Fruit fly (Drosophila melanogaster): Measurements from ENCODE around the gene CG9286.
A peak's percentile ranks its signal among the peaks of the same experiment; 100 is the strongest.

Gene CG9286

DNA sequence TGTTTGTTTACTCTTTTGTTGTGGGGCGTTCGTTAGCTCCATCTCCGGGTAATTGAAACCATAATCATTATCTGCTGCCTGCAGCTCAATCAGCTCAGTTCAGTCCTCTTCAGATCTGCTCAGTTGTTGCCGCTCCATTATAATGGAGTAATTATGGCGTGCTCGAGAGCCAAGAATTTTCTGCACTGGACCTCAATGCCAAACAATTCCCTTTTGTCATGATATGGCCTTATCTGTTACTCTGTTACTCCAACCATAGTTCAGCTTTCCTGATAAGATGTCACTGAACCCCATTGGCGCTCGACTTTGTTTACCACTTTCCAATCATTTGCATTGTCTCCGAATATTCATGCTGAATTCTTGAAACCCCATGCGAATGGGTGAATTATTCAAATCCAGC, 10.1 kb downstream of the CG9286 start:
- TF ChIP-seq noc (tag; optimal IDR thresholded peaks at IDR 0.05) = no peak

DNA sequence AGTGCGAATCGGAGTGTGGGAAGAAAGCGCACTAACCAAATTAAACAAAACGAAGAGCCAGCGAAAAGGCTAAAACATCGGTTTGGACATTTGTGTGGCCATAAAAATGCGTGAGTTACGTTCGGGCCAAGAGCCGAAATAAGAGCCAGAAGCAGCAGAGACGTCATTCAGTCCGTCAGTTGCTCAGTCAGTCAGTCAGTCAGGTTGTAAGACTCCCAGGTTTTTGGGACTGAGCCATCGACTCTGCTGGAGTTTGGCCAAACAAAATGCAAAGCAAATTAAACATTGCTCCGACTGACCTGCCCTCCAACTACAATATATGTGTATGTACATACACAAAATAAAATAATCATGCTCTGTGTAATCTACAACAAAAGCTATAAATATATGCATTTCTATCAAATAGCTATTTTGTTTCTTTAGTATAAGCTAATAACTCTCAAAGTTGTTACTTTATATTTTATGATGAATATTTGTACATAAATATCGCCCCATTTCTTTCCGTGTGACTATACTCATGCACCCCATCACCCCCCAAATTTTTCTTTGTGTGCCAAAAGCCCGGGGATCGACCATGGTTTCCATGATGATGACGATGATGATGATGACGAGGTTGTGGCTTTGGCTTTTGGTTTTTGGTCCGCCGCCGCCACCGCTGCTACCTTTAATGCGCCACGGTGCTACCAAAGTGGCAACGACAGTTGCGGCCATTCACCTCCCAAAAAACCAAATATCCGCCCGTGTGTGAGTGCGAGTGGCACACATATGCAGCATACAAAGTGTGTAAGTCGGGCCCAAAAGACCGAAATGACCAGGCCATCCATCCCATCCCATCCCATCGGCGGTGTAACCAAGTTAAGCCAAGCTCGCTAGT, 12.6 kb downstream of the CG9286 start:
- no peak for TF ChIP-seq noc (tag; optimal IDR thresholded peaks at IDR 0.05)

DNA sequence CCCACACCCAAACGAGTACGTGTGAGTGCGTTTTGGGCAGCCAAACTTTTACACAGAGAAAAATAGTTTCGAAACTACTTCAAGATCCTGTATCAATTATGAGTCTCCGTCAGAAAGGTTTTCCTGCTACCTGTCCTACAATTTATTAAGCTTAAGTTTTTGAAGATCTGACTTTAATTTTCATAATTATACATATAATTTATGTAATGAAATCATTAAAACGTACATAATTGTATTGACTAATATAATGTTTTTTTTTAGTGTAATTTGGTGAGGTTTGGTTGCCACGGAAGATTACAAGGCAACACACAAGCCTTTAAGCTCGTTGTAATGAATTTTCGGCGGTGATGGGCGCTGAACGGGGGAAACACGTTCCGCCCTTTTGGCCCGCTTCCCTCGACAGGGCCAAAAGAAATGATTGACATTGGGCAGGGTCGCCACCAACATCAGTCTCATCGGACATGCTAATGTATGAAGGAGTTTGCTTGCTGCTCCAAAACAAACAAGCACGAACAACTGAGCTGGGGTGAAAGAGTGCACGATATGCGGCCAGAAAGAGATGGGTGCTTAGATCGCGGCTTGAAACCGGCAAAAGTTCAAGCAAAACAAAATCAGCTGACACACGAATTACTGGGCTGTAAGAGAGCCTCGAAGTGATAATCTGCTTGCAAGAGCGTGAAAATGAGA, 13.4 kb downstream of the CG9286 start:
- TF ChIP-seq noc (tag; optimal IDR thresholded peaks at IDR 0.05) = no peak

- TF ChIP-seq noc (tag; optimal IDR thresholded peaks at IDR 0.05) = no peak
These were observed 13.9 kb downstream of the CG9286 start for dm6 chr3R:13794666-13795055.

DNA sequence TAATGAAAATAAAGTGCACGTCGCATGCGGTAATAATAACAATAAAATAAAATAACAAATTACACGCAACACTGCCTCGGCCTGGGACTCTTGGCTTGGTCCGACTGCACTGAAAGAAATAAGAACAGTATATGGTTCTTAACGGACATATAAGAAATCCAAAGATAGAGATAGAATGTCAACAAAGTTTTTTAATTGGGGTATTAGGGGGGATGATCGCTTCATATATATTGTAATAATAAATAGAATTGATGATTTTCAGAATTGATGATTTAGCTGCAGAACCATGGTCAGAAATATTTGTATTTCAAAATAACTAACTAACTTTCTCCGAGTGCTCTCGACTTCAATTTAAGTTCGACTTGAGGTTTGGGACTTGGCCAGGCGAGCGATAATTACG, 15.3 kb downstream of the CG9286 start:
- no peak for TF ChIP-seq noc (tag; optimal IDR thresholded peaks at IDR 0.05)

- no peak for TF ChIP-seq noc (tag; optimal IDR thresholded peaks at IDR 0.05)
These were observed 16.0 kb downstream of the CG9286 start for dm6 chr3R:13796607-13797246.

dm6 chr3R:13797269-13797677, 16.5 kb downstream of the CG9286 start:
- no peak for TF ChIP-seq noc (tag; optimal IDR thresholded peaks at IDR 0.05)

dm6 chr3R:13797823-13798446, 17.2 kb downstream of the CG9286 start:
- TF ChIP-seq noc (tag; optimal IDR thresholded peaks at IDR 0.05) = no peak

DNA sequence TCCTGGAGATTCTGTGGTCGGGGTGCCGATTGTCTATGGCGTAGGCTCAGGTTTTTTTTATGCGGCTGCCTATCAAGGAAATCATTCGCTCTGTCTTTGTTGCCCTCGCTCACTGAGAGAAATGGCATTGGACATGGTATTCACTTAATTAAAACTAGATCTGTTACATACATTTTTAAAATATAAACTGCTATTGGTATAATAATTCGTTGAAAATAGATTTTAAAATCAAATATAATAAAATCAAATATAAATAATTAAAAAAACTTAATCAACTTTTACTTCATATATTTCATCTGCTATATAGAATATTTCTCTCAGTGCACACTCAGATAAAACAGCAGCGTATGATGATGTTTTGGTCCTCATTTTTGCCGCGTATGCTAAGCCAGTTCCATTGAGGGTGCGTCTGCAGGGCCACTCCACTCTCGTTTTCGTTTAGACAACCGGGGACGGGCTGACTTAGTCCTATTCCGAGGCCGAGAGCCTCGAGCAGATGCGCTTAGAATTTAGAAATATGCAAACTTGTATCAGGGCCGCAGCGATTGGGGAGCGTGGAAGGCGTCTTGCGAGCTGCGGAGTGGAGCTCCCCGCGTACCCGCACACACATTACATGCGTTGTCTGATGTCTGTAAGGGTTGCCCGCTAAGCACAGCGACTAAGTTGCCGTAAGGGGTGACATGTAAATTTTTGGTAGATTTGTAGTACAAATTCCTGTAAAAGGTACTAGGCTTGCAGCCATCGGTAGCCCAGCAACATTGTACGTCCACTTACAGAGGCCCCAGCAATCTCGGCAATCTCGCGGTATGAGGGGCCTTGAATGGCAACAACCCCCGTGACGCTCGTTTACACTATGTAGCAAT, 19.0 kb downstream of the CG9286 start:
- TF ChIP-seq noc (tag; optimal IDR thresholded peaks at IDR 0.05) = no peak

- TF ChIP-seq noc (tag; optimal IDR thresholded peaks at IDR 0.05) = peak; percentile 43
These were observed 19.7 kb downstream of the CG9286 start for dm6 chr3R:13800430-13800848.

- TF ChIP-seq noc (tag; optimal IDR thresholded peaks at IDR 0.05) = no peak
These were observed 20.7 kb downstream of the CG9286 start for dm6 chr3R:13801184-13802056.

- no peak for TF ChIP-seq noc (tag; optimal IDR thresholded peaks at IDR 0.05)
These were observed 21.5 kb downstream of the CG9286 start for dm6 chr3R:13802057-13802817.

DNA sequence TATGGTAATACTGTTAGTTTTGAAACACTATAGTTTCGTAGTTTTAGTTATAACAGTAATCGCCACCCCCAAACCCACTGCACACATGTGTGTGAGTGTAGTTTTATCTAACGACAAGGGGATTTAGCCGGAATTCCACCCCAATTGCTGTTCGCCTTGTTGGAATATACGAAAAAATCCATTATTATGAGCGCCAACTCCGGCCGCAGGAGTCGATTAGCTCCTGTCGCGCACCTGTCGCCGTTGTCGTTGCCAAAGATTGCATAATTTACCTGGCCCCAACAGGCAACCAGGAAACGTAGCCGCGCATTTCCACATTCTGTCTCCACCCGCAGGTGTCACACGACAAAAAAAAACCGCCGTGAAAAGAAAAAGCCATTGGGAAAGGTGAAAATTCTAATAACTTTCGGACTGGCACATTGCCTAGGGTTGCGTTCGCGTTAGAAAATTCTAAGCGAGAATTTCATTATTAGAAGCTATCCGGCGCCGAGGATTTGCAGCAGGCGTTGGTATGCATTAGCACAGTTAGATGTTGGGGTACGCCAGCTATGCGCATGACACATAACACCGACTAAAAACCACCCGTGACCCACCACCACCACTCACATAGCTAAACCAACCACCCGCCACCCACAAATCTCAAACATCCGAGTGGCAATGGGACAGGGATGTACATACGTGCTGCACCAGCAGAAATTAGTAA, 22.6 kb downstream of the CG9286 start:
- TF ChIP-seq noc (tag; optimal IDR thresholded peaks at IDR 0.05) = no peak

Data from whole organism, larva.